Fruit fly (Drosophila melanogaster) whole organism, embryonic: ENCODE measurements around the gene Or82a.
A peak's percentile ranks its signal among the peaks of the same experiment; 100 is the strongest.

Experiments
- BEAF-32 ChIP-seq: fragments of 200-800 bp; sonication (Bioruptor generic); optimal IDR thresholded peaks from 3 replicates; lab custom pipeline; 2017; ENCODE audit warnings: missing biosample characterization, missing genetic modification characterization, mild to moderate bottlenecking, moderate library complexity, missing genetic modification reagents
- CG1024 ChIP-seq: fragments of 200-800 bp; sonication (Bioruptor generic); IDR thresholded peaks from 2 replicates; pipeline ENCODE4 v1.3.6; 2022; ENCODE audit warnings: missing biosample characterization, missing genetic modification characterization
- CG12219 ChIP-seq: fragments of 200-800 bp; sonication (Bioruptor generic); optimal IDR thresholded peaks from 3 replicates; lab custom pipeline; 2018; ENCODE audit warnings: missing biosample characterization, mild to moderate bottlenecking, missing genetic modification characterization
- CG13894 ChIP-seq: fragments of 200-800 bp; sonication (Bioruptor generic); optimal IDR thresholded peaks from 3 replicates; lab custom pipeline; 2018; ENCODE audit warnings: missing biosample characterization, mild to moderate bottlenecking, missing genetic modification characterization, moderate library complexity
- CG2199 ChIP-seq: fragments of 200-800 bp; sonication (Bioruptor generic); IDR thresholded peaks from 3 replicates; pipeline ENCODE4 v1.3.6; 2022; ENCODE audit warnings: missing biosample characterization, missing genetic modification characterization
- CG32767 ChIP-seq: fragments of 200-800 bp; sonication (Bioruptor generic); IDR thresholded peaks from 2 replicates; pipeline ENCODE4 v1.3.6; 2022; ENCODE audit warnings: missing biosample characterization, missing genetic modification characterization
- CG4424 ChIP-seq: fragments of 200-800 bp; sonication (Bioruptor generic); optimal IDR thresholded peaks from 3 replicates; lab custom pipeline; 2016; ENCODE audit warnings: missing biosample characterization, missing genetic modification characterization
- CG4730 ChIP-seq: fragments of 200-800 bp; sonication (Bioruptor generic); IDR thresholded peaks from 2 replicates; pipeline ENCODE4 v1.3.6; 2022; ENCODE audit warnings: missing biosample characterization, missing genetic modification characterization
- CG7963 ChIP-seq: fragments of 200-800 bp; sonication (Bioruptor generic); IDR thresholded peaks from 3 replicates; pipeline ENCODE4 v1.3.6; 2022; ENCODE audit warnings: missing biosample characterization, missing genetic modification characterization; ENCODE audit not compliant: partially characterized antibody
- CG7987 ChIP-seq: fragments of 200-800 bp; sonication (Bioruptor generic); optimal IDR thresholded peaks from 2 replicates; lab custom pipeline; 2018; ENCODE audit warnings: missing biosample characterization, mild to moderate bottlenecking, missing genetic modification characterization, moderate library complexity
- D ChIP-seq, 2 experiments: fragments of 200-800 bp in 1 of 2; fragments of >200 bp in 1 of 2; sonication (Bioruptor generic) in 1 of 2; optimal IDR thresholded peaks; 2 replicates in 1 of 2; 3 replicates in 1 of 2; lab custom pipeline; 2017; ENCODE audit warnings: mild to moderate bottlenecking in 1 of 2, missing biosample characterization in 1 of 2, missing genetic modification characterization in 1 of 2, missing genetic modification reagents in 1 of 2
- D19B ChIP-seq: fragments of 200-800 bp; sonication (Bioruptor generic); optimal IDR thresholded peaks from 2 replicates; lab custom pipeline; 2017; ENCODE audit warnings: missing biosample characterization, mild to moderate bottlenecking, missing genetic modification characterization
- Doc2 ChIP-seq: fragments of 200-800 bp; sonication (Bioruptor generic); IDR thresholded peaks from 2 replicates; pipeline ENCODE4 v1.3.6; 2022; ENCODE audit warnings: missing biosample characterization, missing genetic modification characterization
- Dp ChIP-seq: fragments of 200-800 bp; sonication (Bioruptor generic); optimal IDR thresholded peaks from 2 replicates; lab custom pipeline; 2018; ENCODE audit warnings: missing biosample characterization, mild to moderate bottlenecking, missing genetic modification characterization, moderate library complexity
- Dref ChIP-seq: fragments of 200-800 bp; sonication (Bioruptor generic); IDR thresholded peaks from 2 replicates; pipeline ENCODE4 v1.3.6; 2022; ENCODE audit warnings: missing biosample characterization, missing genetic modification characterization
- Gsc ChIP-seq: fragments of 200-800 bp; sonication (Bioruptor generic); IDR thresholded peaks from 2 replicates; pipeline ENCODE4 v1.3.6; 2022; ENCODE audit warnings: missing biosample characterization, missing genetic modification characterization
- Hey ChIP-seq: fragments of 200-800 bp; sonication (Bioruptor generic); optimal IDR thresholded peaks from 3 replicates; lab custom pipeline; 2018; ENCODE audit warnings: missing biosample characterization, mild to moderate bottlenecking, missing genetic modification characterization
- Hmr ChIP-seq: fragments of 200-800 bp; sonication (Bioruptor generic); optimal IDR thresholded peaks from 3 replicates; lab custom pipeline; 2017; ENCODE audit warnings: mild to moderate bottlenecking, missing biosample characterization, missing genetic modification reagents, missing genetic modification characterization
- Hr78 ChIP-seq, 2 experiments: fragments of 200-800 bp in 1 of 2; fragments of >200 bp in 1 of 2; sonication (Bioruptor generic) in 1 of 2; optimal IDR thresholded peaks; 2 replicates each; lab custom pipeline; 2017 to 2019; ENCODE audit warnings: missing biosample characterization in 2 of 2, missing genetic modification characterization in 2 of 2, mild to moderate bottlenecking in 1 of 2, moderate library complexity in 1 of 2
- MBD-R2 ChIP-seq: fragments of 200-800 bp; sonication (Bioruptor generic); IDR thresholded peaks from 2 replicates; pipeline ENCODE4 v1.3.6; 2022; ENCODE audit warnings: missing biosample characterization, missing genetic modification characterization
- Med ChIP-seq: fragments of 200-800 bp; sonication (Bioruptor generic); peaks from one replicate; lab custom pipeline; 2016; ENCODE audit warnings: missing biosample characterization, missing genetic modification characterization, mild to moderate bottlenecking, inconsistent platforms, moderate library complexity
- NFAT ChIP-seq: fragments of 200-800 bp; sonication (Bioruptor generic); IDR thresholded peaks from 2 replicates; pipeline ENCODE4 v1.3.6; 2022; ENCODE audit warnings: missing biosample characterization, missing genetic modification characterization
- Pdp1 ChIP-seq, 2 experiments: fragments of 200-800 bp; sonication (Bioruptor generic); optimal IDR thresholded peaks; 3 replicates each; lab custom pipeline; 2016; ENCODE audit warnings: missing biosample characterization in 2 of 2, missing genetic modification characterization in 2 of 2, mild to moderate bottlenecking in 1 of 2, moderate library complexity in 1 of 2
- Ptx1 ChIP-seq: fragments of 200-800 bp; sonication (Bioruptor generic); IDR thresholded peaks from 2 replicates; pipeline ENCODE4 v1.3.6; 2022; ENCODE audit warnings: missing biosample characterization, missing genetic modification characterization
- abd-A ChIP-seq: fragments of 200-800 bp; sonication (Bioruptor generic); optimal IDR thresholded peaks from 3 replicates; lab custom pipeline; 2019; ENCODE audit warnings: missing biosample characterization, mild to moderate bottlenecking, missing genetic modification characterization, moderate library complexity
- amos ChIP-seq: fragments of 200-800 bp; sonication (Bioruptor generic); IDR thresholded peaks from 2 replicates; pipeline ENCODE4 v1.3.6; 2022; ENCODE audit warnings: missing biosample characterization, missing genetic modification characterization; ENCODE audit not compliant: partially characterized antibody
- chinmo ChIP-seq: fragments of 200-800 bp; sonication (Bioruptor generic); IDR thresholded peaks from 4 replicates; pipeline ENCODE4 v1.3.6; 2022; ENCODE audit warnings: missing biosample characterization, missing genetic modification characterization; ENCODE audit not compliant: partially characterized antibody
- chn ChIP-seq: fragments of 200-800 bp; sonication (Bioruptor generic); optimal IDR thresholded peaks from 2 replicates; lab custom pipeline; 2016; ENCODE audit warnings: missing biosample characterization, missing genetic modification characterization
- crc ChIP-seq: fragments of 200-800 bp; sonication (Bioruptor generic); optimal IDR thresholded peaks from 2 replicates; lab custom pipeline; 2016; ENCODE audit warnings: missing biosample characterization, missing genetic modification characterization
- dm ChIP-seq: fragments of 200-800 bp; sonication (Bioruptor generic); optimal IDR thresholded peaks from 3 replicates; lab custom pipeline; 2016; ENCODE audit warnings: missing biosample characterization, missing genetic modification characterization
- fru ChIP-seq: fragments of >200 bp; optimal IDR thresholded peaks from 2 replicates; lab custom pipeline; 2017
- ind ChIP-seq: fragments of 200-800 bp; sonication (Bioruptor generic); optimal IDR thresholded peaks from 3 replicates; lab custom pipeline; 2016; ENCODE audit warnings: missing biosample characterization, missing genetic modification characterization
- kay ChIP-seq: fragments of 200-800 bp; sonication (Bioruptor generic); optimal IDR thresholded peaks from 2 replicates; lab custom pipeline; 2016; ENCODE audit warnings: missing biosample characterization, missing genetic modification characterization
- klu ChIP-seq: fragments of 200-800 bp; sonication (Bioruptor generic); IDR thresholded peaks from 2 replicates; pipeline ENCODE4 v1.3.6; 2022; ENCODE audit warnings: missing biosample characterization, missing genetic modification characterization
- nom ChIP-seq: fragments of 200-800 bp; sonication (Bioruptor generic); optimal IDR thresholded peaks from 2 replicates; lab custom pipeline; 2017; ENCODE audit warnings: missing biosample characterization, missing genetic modification characterization, mild to moderate bottlenecking, moderate library complexity, missing genetic modification reagents
- onecut ChIP-seq: fragments of 200-800 bp; sonication (Bioruptor generic); IDR thresholded peaks from 2 replicates; pipeline ENCODE4 v1.3.6; 2022; ENCODE audit warnings: missing biosample characterization, missing genetic modification characterization
- phol ChIP-seq: fragments of 200-800 bp; sonication (Bioruptor generic); optimal IDR thresholded peaks from 3 replicates; lab custom pipeline; 2018; ENCODE audit warnings: missing biosample characterization, mild to moderate bottlenecking, missing genetic modification characterization, moderate library complexity
- pum ChIP-seq: fragments of 200-800 bp; sonication (Bioruptor generic); optimal IDR thresholded peaks from 2 replicates; lab custom pipeline; 2016; ENCODE audit warnings: missing biosample characterization, missing genetic modification characterization
- sna ChIP-seq: fragments of 200-800 bp; sonication (Bioruptor generic); IDR thresholded peaks from 2 replicates; pipeline ENCODE4 v1.3.6; 2022; ENCODE audit warnings: missing biosample characterization, missing genetic modification characterization; ENCODE audit not compliant: partially characterized antibody
- tin ChIP-seq: fragments of 200-800 bp; sonication (Bioruptor generic); optimal IDR thresholded peaks from 3 replicates; lab custom pipeline; 2016; ENCODE audit warnings: missing biosample characterization, missing genetic modification characterization
- tll ChIP-seq, 2 experiments: fragments of 200-800 bp in 1 of 2; fragments of >200 bp in 1 of 2; sonication (Bioruptor generic) in 1 of 2; optimal IDR thresholded peaks; 2 replicates each; lab custom pipeline; 2017 to 2019; ENCODE audit warnings: missing biosample characterization in 2 of 2, missing genetic modification characterization in 2 of 2, mild to moderate bottlenecking in 1 of 2, moderate library complexity in 1 of 2
- toy ChIP-seq: fragments of 200-800 bp; sonication (Bioruptor generic); IDR thresholded peaks from 2 replicates; pipeline ENCODE4 v1.3.6; 2022; ENCODE audit warnings: missing biosample characterization, missing genetic modification characterization
- tup ChIP-seq: fragments of 200-800 bp; sonication (Bioruptor generic); optimal IDR thresholded peaks from 2 replicates; lab custom pipeline; 2016; ENCODE audit warnings: missing biosample characterization, mild to moderate bottlenecking, missing genetic modification characterization, moderate library complexity
- wek ChIP-seq: fragments of 200-800 bp; sonication (Bioruptor generic); optimal IDR thresholded peaks from 3 replicates; lab custom pipeline; 2018; ENCODE audit warnings: missing biosample characterization, mild to moderate bottlenecking, missing genetic modification characterization, moderate library complexity
- zen2 ChIP-seq: fragments of 200-800 bp; sonication (Bioruptor generic); IDR thresholded peaks from 3 replicates; pipeline ENCODE4 v1.3.6; 2022; ENCODE audit warnings: missing biosample characterization, missing genetic modification characterization; ENCODE audit not compliant: partially characterized antibody

Gene Or82a

DNA sequence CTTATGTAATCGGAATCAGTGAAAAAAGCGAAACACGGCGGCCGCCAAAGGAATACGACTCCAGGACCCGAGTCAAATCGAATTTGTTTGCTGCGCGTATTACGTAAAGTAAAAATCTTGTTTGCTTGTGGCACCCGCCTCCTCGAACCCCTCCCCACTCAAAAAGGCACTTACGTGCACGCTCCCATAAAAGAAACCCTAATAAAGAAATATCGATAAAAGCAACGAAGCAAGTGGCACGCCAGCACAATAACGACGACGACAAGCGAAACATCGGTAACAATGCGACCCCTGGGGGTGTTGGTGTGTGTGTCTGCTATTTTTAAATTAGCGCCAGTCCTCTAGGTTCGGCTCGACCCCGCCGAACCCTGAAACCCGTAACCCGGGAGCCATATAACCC lies 25.4 kb downstream of the Or82a start (continued):
- TF ChIP-seq Doc2 (GFP tag; lab: Robert Waterston, UW) (no peak), D19B (GFP tag; lab: Kevin White, UChicago) (no peak), D (optimal IDR thresholded peaks at IDR 0.05; lab: Kevin White, UChicago) (no peak), D (GFP tag; optimal IDR thresholded peaks at IDR 0.05; lab: Kevin White, UChicago) (no peak), fru (no peak), sna (GFP tag; lab: Robert Waterston, UW) (no peak), BEAF-32 (peak; percentile 10), CG12219 (no peak), chn (GFP tag; lab: Kevin White, UChicago) (no peak), kay (GFP tag; lab: Kevin White, UChicago) (no peak), onecut (GFP tag; lab: Robert Waterston, UW) (peak; percentile 56), CG1024 (no peak), Hey (tag; lab: Kevin White, UChicago) (peak; percentile 42), wek (GFP tag; lab: Kevin White, UChicago) (no peak), nom (no peak), amos (GFP tag; lab: Robert Waterston, UW) (peak; percentile 27; the same call in 1 of the 2 replicates), phol (tag; lab: Kevin White, UChicago) (no peak), crc (GFP tag; lab: Kevin White, UChicago) (no peak), Hr78 (GFP tag; optimal IDR thresholded peaks at IDR 0.05; lab: Kevin White, UChicago) (no peak), Med (no peak), zen2 (GFP tag; lab: Robert Waterston, UW) (0 out of 3 replicates have a peak, but pooled peaks have one; percentile 32), pum (GFP tag; lab: Kevin White, UChicago) (no peak), Dp (GFP tag; lab: Kevin White, UChicago) (no peak), ind (no peak), toy (GFP tag; lab: Robert Waterston, UW) (no peak), tll (GFP tag; optimal IDR thresholded peaks at IDR 0.05; lab: Kevin White, UChicago) (no peak), tup (GFP tag; lab: Kevin White, UChicago) (no peak), tin (GFP tag; lab: Kevin White, UChicago) (no peak), CG4730 (GFP tag; lab: Robert Waterston, UW) (no peak), Gsc (GFP tag; lab: Robert Waterston, UW) (no peak), CG32767 (GFP tag; lab: Robert Waterston, UW) (no peak), CG2199 (GFP tag; lab: Robert Waterston, UW) (no peak), CG7987 (GFP tag; lab: Kevin White, UChicago) (no peak), NFAT (GFP tag; lab: Robert Waterston, UW) (no peak), klu (GFP tag; lab: Robert Waterston, UW) (no peak), CG7963 (GFP tag; lab: Robert Waterston, UW) (no peak), Hmr (GFP tag; lab: Kevin White, UChicago) (no peak), CG4424 (no peak), CG13894 (tag; lab: Kevin White, UChicago) (peak; percentile 61), dm (GFP tag; lab: Kevin White, UChicago) (no peak), Dref (GFP tag; lab: Robert Waterston, UW) (peak; percentile 30; the same call in 1 of the 2 replicates), MBD-R2 (no peak), abd-A (peak; percentile 88), chinmo (GFP tag; lab: Robert Waterston, UW) (0 out of 4 replicates have a peak, but pooled peaks have one; percentile 6), Ptx1 (GFP tag; lab: Robert Waterston, UW) (no peak), Pdp1 (GFP tag; optimal IDR thresholded peaks at IDR 0.05; lab: Kevin White, UChicago) (peak in 1 of 2 experiments; percentile 75)
